Worm (Caenorhabditis elegans) whole organism, L2 larva: ENCODE data around the gene R02E4.3.
A peak's percentile ranks its signal among the peaks of the same experiment; 100 is the strongest.

Source experiments
- C34F6.9 ChIP-seq: fragments of 150-350 bp; optimal IDR thresholded peaks from 2 replicates; lab custom pipeline; 2014; ENCODE audit warnings: missing biosample characterization, missing genetic modification characterization
- F13H6.1 ChIP-seq: sonication (generic microtip); optimal IDR thresholded peaks from 2 replicates; lab custom pipeline; 2016; ENCODE audit warnings: missing genetic modification characterization, missing compliant biosample characterization
- R02D3.7 ChIP-seq: fragments of 150-350 bp; optimal IDR thresholded peaks from 2 replicates; lab custom pipeline; 2014; ENCODE audit warnings: missing biosample characterization, missing genetic modification characterization
- Y55F3AM.14 ChIP-seq: fragments of 200-800 bp; sonication (Bioruptor generic); optimal IDR thresholded peaks from 2 replicates; lab custom pipeline; 2018; ENCODE audit warnings: mild to moderate bottlenecking, missing genetic modification characterization, missing compliant biosample characterization
- ZK546.5 ChIP-seq: sonication (generic microtip); optimal IDR thresholded peaks from 2 replicates; lab custom pipeline; 2017; ENCODE audit warnings: missing biosample characterization, missing genetic modification characterization
- alr-1 ChIP-seq: fragments of 150-350 bp; optimal IDR thresholded peaks from 2 replicates; lab custom pipeline; 2014; ENCODE audit warnings: missing biosample characterization, missing genetic modification characterization
- aly-2 ChIP-seq: fragments of 150-350 bp; optimal IDR thresholded peaks from 2 replicates; lab custom pipeline; 2014; ENCODE audit warnings: missing biosample characterization, missing genetic modification characterization
- ama-1 ChIP-seq: fragments of 150-350 bp; optimal IDR thresholded peaks from 2 replicates; lab custom pipeline; 2018; ENCODE audit warnings: inconsistent platforms
- blmp-1 ChIP-seq: sonication (generic microtip); optimal IDR thresholded peaks from 2 replicates; lab custom pipeline; 2017; ENCODE audit warnings: missing genetic modification characterization, mild to moderate bottlenecking, missing compliant biosample characterization, antibody characterized with exemption, moderate library complexity; ENCODE audit not compliant: insufficient read depth
- ceh-16 ChIP-seq: fragments of 150-350 bp; optimal IDR thresholded peaks from 2 replicates; lab custom pipeline; 2014; ENCODE audit warnings: missing biosample characterization, missing genetic modification characterization
- ceh-82 ChIP-seq: fragments of 150-350 bp; optimal IDR thresholded peaks from 2 replicates; lab custom pipeline; 2014; ENCODE audit warnings: missing biosample characterization, missing genetic modification characterization
- crh-2 ChIP-seq: sonication (generic microtip); optimal IDR thresholded peaks from 2 replicates; lab custom pipeline; 2017; ENCODE audit warnings: missing biosample characterization, missing genetic modification characterization
- dmd-4 ChIP-seq: sonication (generic microtip); optimal IDR thresholded peaks from 2 replicates; lab custom pipeline; 2017; ENCODE audit warnings: missing biosample characterization, missing genetic modification characterization
- egl-27 ChIP-seq: sonication (generic microtip); optimal IDR thresholded peaks from 3 replicates; lab custom pipeline; 2017; ENCODE audit warnings: missing biosample characterization, missing genetic modification reagents, missing genetic modification characterization
- elt-1 ChIP-seq: fragments of 150-350 bp; optimal IDR thresholded peaks from 2 replicates; lab custom pipeline; 2014; ENCODE audit warnings: missing biosample characterization, missing genetic modification characterization
- elt-3 ChIP-seq: sonication (generic microtip); optimal IDR thresholded peaks from 2 replicates; lab custom pipeline; 2017; ENCODE audit warnings: missing biosample characterization, missing genetic modification characterization
- fos-1 ChIP-seq: fragments of 150-350 bp; optimal IDR thresholded peaks from 2 replicates; lab custom pipeline; 2014; ENCODE audit warnings: missing biosample characterization, missing genetic modification characterization
- gmeb-1 ChIP-seq: fragments of 150-350 bp; optimal IDR thresholded peaks from 2 replicates; lab custom pipeline; 2014; ENCODE audit warnings: missing biosample characterization, missing genetic modification characterization
- lin-11 ChIP-seq: fragments of 150-350 bp; sonication (generic microtip); optimal IDR thresholded peaks from 2 replicates; lab custom pipeline; 2014; ENCODE audit warnings: missing biosample characterization, missing genetic modification characterization, inconsistent platforms, mixed read lengths
- lin-13 ChIP-seq: fragments of 150-350 bp; optimal IDR thresholded peaks from 2 replicates; lab custom pipeline; 2014; ENCODE audit warnings: missing biosample characterization, missing genetic modification reagents, missing genetic modification characterization
- lin-39 ChIP-seq: fragments of 150-350 bp; optimal IDR thresholded peaks from 2 replicates; lab custom pipeline; 2014; ENCODE audit warnings: missing biosample characterization, missing genetic modification reagents, missing genetic modification characterization
- lsy-2 ChIP-seq, 2 experiments: fragments of 150-350 bp in 1 of 2; sonication (generic microtip) in 1 of 2; optimal IDR thresholded peaks; 2 replicates each; lab custom pipeline; 2014 to 2017; ENCODE audit warnings: missing biosample characterization in 2 of 2, missing genetic modification characterization in 2 of 2
- mab-5 ChIP-seq: fragments of 150-350 bp; optimal IDR thresholded peaks from 2 replicates; lab custom pipeline; 2014; ENCODE audit warnings: missing biosample characterization, missing genetic modification characterization
- mbf-1 ChIP-seq: sonication (generic microtip); optimal IDR thresholded peaks from 2 replicates; lab custom pipeline; 2017; ENCODE audit warnings: missing biosample characterization, missing genetic modification characterization
- mdl-1 ChIP-seq, 2 experiments: fragments of 150-350 bp in 1 of 2; sonication (generic microtip) in 1 of 2; optimal IDR thresholded peaks; 2 replicates each; lab custom pipeline; 2017; ENCODE audit warnings: missing biosample characterization in 2 of 2, missing genetic modification characterization in 2 of 2
- nhr-10 ChIP-seq: sonication (generic microtip); optimal IDR thresholded peaks from 2 replicates; lab custom pipeline; 2017; ENCODE audit warnings: missing biosample characterization, missing genetic modification characterization
- nhr-11 ChIP-seq: fragments of 150-350 bp; optimal IDR thresholded peaks from 2 replicates; lab custom pipeline; 2014; ENCODE audit warnings: missing biosample characterization, missing genetic modification characterization
- nhr-12 ChIP-seq: fragments of 150-350 bp; optimal IDR thresholded peaks from 2 replicates; lab custom pipeline; 2014; ENCODE audit warnings: missing biosample characterization, missing genetic modification characterization
- nhr-129 ChIP-seq: fragments of 150-350 bp; optimal IDR thresholded peaks from 2 replicates; lab custom pipeline; 2014; ENCODE audit warnings: missing biosample characterization, missing genetic modification characterization
- nhr-21 ChIP-seq: fragments of 150-350 bp; optimal IDR thresholded peaks from 2 replicates; lab custom pipeline; 2014; ENCODE audit warnings: missing biosample characterization, missing genetic modification characterization
- nhr-23 ChIP-seq: fragments of 150-350 bp; optimal IDR thresholded peaks from 2 replicates; lab custom pipeline; 2014; ENCODE audit warnings: missing biosample characterization, missing genetic modification reagents, missing genetic modification characterization
- nhr-237 ChIP-seq: fragments of 150-350 bp; optimal IDR thresholded peaks from 2 replicates; lab custom pipeline; 2014; ENCODE audit warnings: missing biosample characterization, missing genetic modification characterization
- nhr-25 ChIP-seq: fragments of 150-350 bp; sonication (generic microtip); optimal IDR thresholded peaks from 3 replicates; lab custom pipeline; 2014; ENCODE audit warnings: missing biosample characterization, missing genetic modification characterization
- nhr-6 ChIP-seq: fragments of 150-350 bp; optimal IDR thresholded peaks from 2 replicates; lab custom pipeline; 2014; ENCODE audit warnings: missing biosample characterization, missing genetic modification characterization
- nhr-77 ChIP-seq: fragments of 150-350 bp; optimal IDR thresholded peaks from 2 replicates; lab custom pipeline; 2014; ENCODE audit warnings: missing biosample characterization, missing genetic modification characterization
- peb-1 ChIP-seq: fragments of 150-350 bp; optimal IDR thresholded peaks from 2 replicates; lab custom pipeline; 2014; ENCODE audit warnings: missing biosample characterization, missing genetic modification characterization
- sem-4 ChIP-seq: fragments of 150-350 bp; optimal IDR thresholded peaks from 2 replicates; lab custom pipeline; 2014; ENCODE audit warnings: missing biosample characterization, missing genetic modification reagents, missing genetic modification characterization
- skn-1 ChIP-seq: sonication (generic microtip); optimal IDR thresholded peaks from 2 replicates; lab custom pipeline; 2017; ENCODE audit warnings: missing biosample characterization, missing genetic modification characterization
- sma-3 ChIP-seq: sonication (generic microtip); optimal IDR thresholded peaks from 2 replicates; lab custom pipeline; 2016; ENCODE audit warnings: missing genetic modification reagents, missing genetic modification characterization, missing compliant biosample characterization
- sma-9 ChIP-seq, 2 experiments: fragments of 150-350 bp in 1 of 2; sonication (generic microtip) in 1 of 2; optimal IDR thresholded peaks; 2 replicates each; lab custom pipeline; 2014 to 2016; ENCODE audit warnings: missing genetic modification characterization in 2 of 2, mild to moderate bottlenecking in 1 of 2, missing biosample characterization in 1 of 2, missing compliant biosample characterization in 1 of 2, missing genetic modification reagents in 1 of 2, moderate library complexity in 1 of 2
- snpc-4 ChIP-seq: fragments of 150-350 bp; optimal IDR thresholded peaks from 2 replicates; lab custom pipeline; 2014; ENCODE audit warnings: missing biosample characterization, missing genetic modification characterization
- unc-39 ChIP-seq: fragments of 150-350 bp; optimal IDR thresholded peaks from 2 replicates; lab custom pipeline; 2014; ENCODE audit warnings: missing biosample characterization, missing genetic modification characterization
- unc-55 ChIP-seq: fragments of 150-350 bp; sonication (generic microtip); optimal IDR thresholded peaks from 3 replicates; lab custom pipeline; 2014; ENCODE audit warnings: missing biosample characterization, missing genetic modification reagents, missing genetic modification characterization
- unc-62 ChIP-seq: fragments of 150-350 bp; optimal IDR thresholded peaks from 2 replicates; lab custom pipeline; 2014; ENCODE audit warnings: missing biosample characterization, missing genetic modification reagents, missing genetic modification characterization
- zag-1 ChIP-seq: fragments of 150-350 bp; optimal IDR thresholded peaks from 2 replicates; lab custom pipeline; 2014; ENCODE audit warnings: missing biosample characterization, missing genetic modification characterization
- ztf-1 ChIP-seq: fragments of 200-800 bp; sonication (Bioruptor generic); conservative IDR thresholded peaks from 2 replicates; pipeline ENCODE4 v1.3.6; 2022; ENCODE audit warnings: missing genetic modification characterization, missing compliant biosample characterization
- ztf-11 ChIP-seq: sonication (generic microtip); optimal IDR thresholded peaks from 2 replicates; lab custom pipeline; 2017; ENCODE audit warnings: missing biosample characterization, missing genetic modification characterization
- ztf-4 ChIP-seq: fragments of 150-350 bp; optimal IDR thresholded peaks from 2 replicates; lab custom pipeline; 2014; ENCODE audit warnings: missing biosample characterization, missing genetic modification characterization

The R02E4.3 gene

ce11 chrX:4138413-4139193 is 36.7 kb upstream of the R02E4.3 start (continued):
- TF ChIP-seq lsy-2 (tag; optimal IDR thresholded peaks at IDR 0.05; lab: Kevin White, UChicago): no peak

ce11 chrX:4137452-4138164 is 35.7 kb upstream of the R02E4.3 start:
- TF ChIP-seq blmp-1 (no peak), gmeb-1 (tag; lab: Kevin White, UChicago) (peak; percentile 12), fos-1 (peak; percentile 28), Y55F3AM.14 (GFP tag; lab: Kevin White, UChicago) (peak; percentile 3), lin-11 (tag; lab: Kevin White, UChicago) (peak; percentile 12), lsy-2 (tag; optimal IDR thresholded peaks at IDR 0.05; lab: Kevin White, UChicago) (peak in 1 of 2 experiments; percentile 42), mab-5 (tag; lab: Kevin White, UChicago) (peak; percentile 24), nhr-11 (tag; lab: Kevin White, UChicago) (no peak), crh-2 (tag; lab: Kevin White, UChicago) (no peak), ZK546.5 (tag; lab: Kevin White, UChicago) (no peak), nhr-77 (no peak), egl-27 (tag; lab: Kevin White, UChicago) (peak; percentile 47), mbf-1 (tag; lab: Kevin White, UChicago) (no peak), ztf-1 (GFP tag; lab: Robert Waterston, UW) (no peak), R02D3.7 (tag; lab: Kevin White, UChicago) (no peak), skn-1 (tag; lab: Kevin White, UChicago) (no peak), alr-1 (tag; lab: Kevin White, UChicago) (no peak), ztf-11 (tag; lab: Kevin White, UChicago) (no peak), unc-55 (GFP tag; lab: Kevin White, UChicago) (no peak), mdl-1 (tag; optimal IDR thresholded peaks at IDR 0.05; lab: Kevin White, UChicago) (peak in 1 of 2 experiments; percentile 26), nhr-129 (tag; lab: Kevin White, UChicago) (peak; percentile 62), elt-1 (no peak), zag-1 (tag; lab: Kevin White, UChicago) (no peak), aly-2 (no peak), lin-13 (GFP tag; lab: Kevin White, UChicago) (no peak), dmd-4 (tag; lab: Kevin White, UChicago) (no peak), nhr-25 (peak; percentile 47), nhr-6 (tag; lab: Kevin White, UChicago) (no peak), nhr-12 (tag; lab: Kevin White, UChicago) (no peak), peb-1 (tag; lab: Kevin White, UChicago) (no peak), nhr-21 (tag; lab: Kevin White, UChicago) (no peak), sma-9 (GFP tag; optimal IDR thresholded peaks at IDR 0.05; lab: Kevin White, UChicago) (peak; percentile 77), sma-9 (tag; optimal IDR thresholded peaks at IDR 0.05; lab: Kevin White, UChicago) (peak; percentile 22), ceh-16 (no peak), ceh-82 (no peak), ztf-4 (tag; lab: Kevin White, UChicago) (peak; percentile 40), snpc-4 (tag; lab: Kevin White, UChicago) (no peak), sma-3 (GFP tag; lab: Kevin White, UChicago) (no peak), sem-4 (peak; percentile 72), nhr-23 (no peak), ama-1 (lab: Kevin White, UChicago) (no peak), C34F6.9 (tag; lab: Kevin White, UChicago) (peak; percentile 34), unc-39 (tag; lab: Kevin White, UChicago) (no peak), lin-39 (no peak), elt-3 (tag; lab: Kevin White, UChicago) (no peak), unc-62 (no peak), nhr-237 (tag; lab: Kevin White, UChicago) (peak; percentile 24), F13H6.1 (peak; percentile 34), nhr-10 (tag; lab: Kevin White, UChicago) (no peak)
- TF ChIP-seq, all 48 proteins: peak for 16
